Worm (Caenorhabditis elegans) whole organism, L1 larva: Measurements from ENCODE around the gene B0250.18.

Source experiments
- C16A3.4 ChIP-seq: fragments of 150-350 bp; optimal IDR thresholded peaks from 2 replicates; lab custom pipeline; 2014; ENCODE audit warnings: missing biosample characterization, missing genetic modification characterization
- F16B12.6 ChIP-seq: fragments of 150-350 bp; optimal IDR thresholded peaks from 2 replicates; lab custom pipeline; 2014; ENCODE audit warnings: missing biosample characterization, missing genetic modification characterization
- aha-1 ChIP-seq: fragments of 150-350 bp; optimal IDR thresholded peaks from 2 replicates; lab custom pipeline; 2014; ENCODE audit warnings: missing biosample characterization, missing genetic modification characterization
- ama-1 ChIP-seq: fragments of 150-350 bp; optimal IDR thresholded peaks from 2 replicates; lab custom pipeline; 2014
- blmp-1 ChIP-seq: fragments of 150-350 bp; optimal IDR thresholded peaks from 2 replicates; lab custom pipeline; 2014; ENCODE audit warnings: missing biosample characterization, missing genetic modification characterization
- ceh-82 ChIP-seq, 3 experiments: fragments of 150-350 bp in 1 of 3; sonication (generic microtip) in 2 of 3; optimal IDR thresholded peaks; 2 replicates each; lab custom pipeline; 2014 to 2017; ENCODE audit warnings: missing biosample characterization in 3 of 3, missing genetic modification characterization in 3 of 3
- ceh-88 ChIP-seq: fragments of 200-800 bp; sonication (Bioruptor generic); IDR thresholded peaks from 2 replicates; pipeline ENCODE4 v1.3.6; 2022; ENCODE audit warnings: missing genetic modification characterization, missing compliant biosample characterization
- ces-1 ChIP-seq: fragments of 150-350 bp; optimal IDR thresholded peaks from 2 replicates; lab custom pipeline; 2014; ENCODE audit warnings: missing biosample characterization, missing genetic modification reagents, missing genetic modification characterization
- dpl-1 ChIP-seq, 3 experiments: fragments of 150-350 bp in 2 of 3; sonication (generic microtip) in 1 of 3; optimal IDR thresholded peaks; 2 replicates each; lab custom pipeline; 2014 to 2017; ENCODE audit warnings: missing biosample characterization in 3 of 3, missing genetic modification characterization in 3 of 3, missing genetic modification reagents in 3 of 3
- dsc-1 ChIP-seq: sonication (generic microtip); optimal IDR thresholded peaks from 2 replicates; lab custom pipeline; 2016; ENCODE audit warnings: mild to moderate bottlenecking, missing genetic modification characterization, missing compliant biosample characterization
- efl-1 ChIP-seq, 4 experiments: fragments of 150-350 bp; optimal IDR thresholded peaks in 3 of 4; peaks in 1 of 4; 1 replicate in 1 of 4; 2 replicates in 3 of 4; lab custom pipeline; 2014; ENCODE audit warnings: missing biosample characterization in 2 of 4, missing genetic modification characterization in 2 of 4, missing genetic modification reagents in 2 of 4
- efl-3 ChIP-seq: fragments of 200-800 bp; sonication (Bioruptor generic); optimal IDR thresholded peaks from 2 replicates; lab custom pipeline; 2018; ENCODE audit warnings: mild to moderate bottlenecking, missing genetic modification characterization, missing compliant biosample characterization
- elt-2 ChIP-seq: sonication (generic microtip); optimal IDR thresholded peaks from 2 replicates; lab custom pipeline; 2016; ENCODE audit warnings: missing genetic modification characterization, mild to moderate bottlenecking, inconsistent platforms, missing compliant biosample characterization, missing genetic modification reagents
- elt-3 ChIP-seq, 6 experiments: fragments of 150-350 bp in 1 of 6; sonication (generic microtip); optimal IDR thresholded peaks; 2 replicates each; lab custom pipeline; 2017 to 2018; ENCODE audit warnings: missing biosample characterization in 6 of 6, missing genetic modification characterization in 6 of 6, inconsistent platforms in 1 of 6
- ets-5 ChIP-seq: fragments of 200-800 bp; sonication (Bioruptor generic); IDR thresholded peaks from 2 replicates; pipeline ENCODE4 v1.3.6; 2022; ENCODE audit warnings: missing genetic modification characterization, missing compliant biosample characterization
- fkh-10 ChIP-seq: sonication (generic microtip); optimal IDR thresholded peaks from 2 replicates; lab custom pipeline; 2017; ENCODE audit warnings: missing biosample characterization, missing genetic modification reagents, missing genetic modification characterization
- fkh-4 ChIP-seq: sonication (generic microtip); optimal IDR thresholded peaks from 2 replicates; lab custom pipeline; 2016; ENCODE audit warnings: missing compliant biosample characterization, missing genetic modification characterization, borderline replicate concordance
- fkh-8 ChIP-seq: sonication (generic microtip); optimal IDR thresholded peaks from 2 replicates; lab custom pipeline; 2016; ENCODE audit warnings: mild to moderate bottlenecking, missing genetic modification characterization, missing compliant biosample characterization
- hlh-4 ChIP-seq: sonication (generic microtip); optimal IDR thresholded peaks from 2 replicates; lab custom pipeline; 2016; ENCODE audit warnings: mild to moderate bottlenecking, missing genetic modification characterization, missing compliant biosample characterization
- isw-1 ChIP-seq: fragments of 200-800 bp; sonication (Bioruptor generic); IDR thresholded peaks from 2 replicates; pipeline ENCODE4 v1.3.6; 2022; ENCODE audit warnings: missing genetic modification characterization, missing compliant biosample characterization
- lin-14 ChIP-seq: fragments of 200-800 bp; sonication (Bioruptor generic); optimal IDR thresholded peaks from 2 replicates; lab custom pipeline; 2018; ENCODE audit warnings: mild to moderate bottlenecking, missing genetic modification characterization, moderate library complexity, missing compliant biosample characterization
- lin-15B ChIP-seq: fragments of 150-350 bp; sonication (generic microtip); optimal IDR thresholded peaks from 3 replicates; lab custom pipeline; 2014; ENCODE audit warnings: missing biosample characterization, missing genetic modification characterization
- lin-35 ChIP-seq, 2 experiments: fragments of 150-350 bp; optimal IDR thresholded peaks; 2 replicates each; lab custom pipeline; 2014; ENCODE audit warnings: missing biosample characterization in 2 of 2, missing genetic modification characterization in 2 of 2, missing genetic modification reagents in 2 of 2
- lir-3 ChIP-seq: sonication (generic microtip); optimal IDR thresholded peaks from 2 replicates; lab custom pipeline; 2016; ENCODE audit warnings: mild to moderate bottlenecking, missing genetic modification characterization, moderate library complexity, missing compliant biosample characterization; ENCODE audit not compliant: poor library complexity
- lsy-2 ChIP-seq, 2 experiments: fragments of 150-350 bp; optimal IDR thresholded peaks; 2 replicates each; lab custom pipeline; 2014; ENCODE audit warnings: missing biosample characterization in 2 of 2, missing genetic modification characterization in 2 of 2
- mdl-1 ChIP-seq, 2 experiments: fragments of 150-350 bp; optimal IDR thresholded peaks; 2 replicates each; lab custom pipeline; 2014 to 2017; ENCODE audit warnings: missing biosample characterization in 2 of 2, missing genetic modification characterization in 2 of 2, inconsistent platforms in 1 of 2
- mep-1 ChIP-seq: fragments of 150-350 bp; optimal IDR thresholded peaks from 2 replicates; lab custom pipeline; 2014; ENCODE audit warnings: missing biosample characterization, missing genetic modification characterization
- nhr-19 ChIP-seq: fragments of 200-800 bp; sonication (Bioruptor generic); conservative IDR thresholded peaks from 2 replicates; pipeline ENCODE4 v1.3.6; 2022; ENCODE audit warnings: missing genetic modification characterization, missing compliant biosample characterization
- nhr-20 ChIP-seq: sonication (generic microtip); optimal IDR thresholded peaks from 2 replicates; lab custom pipeline; 2016; ENCODE audit warnings: mild to moderate bottlenecking, missing genetic modification characterization, missing compliant biosample characterization
- nhr-237 ChIP-seq: fragments of 150-350 bp; optimal IDR thresholded peaks from 2 replicates; lab custom pipeline; 2014; ENCODE audit warnings: missing biosample characterization, missing genetic modification characterization
- nhr-71 ChIP-seq: sonication (generic microtip); optimal IDR thresholded peaks from 2 replicates; lab custom pipeline; 2016; ENCODE audit warnings: mild to moderate bottlenecking, missing genetic modification characterization, moderate library complexity, missing compliant biosample characterization
- nhr-76 ChIP-seq: sonication (generic microtip); optimal IDR thresholded peaks from 2 replicates; lab custom pipeline; 2017; ENCODE audit warnings: missing biosample characterization, missing genetic modification characterization
- nhr-77 ChIP-seq: fragments of 150-350 bp; optimal IDR thresholded peaks from 2 replicates; lab custom pipeline; 2014; ENCODE audit warnings: missing biosample characterization, missing genetic modification characterization
- nhr-85 ChIP-seq: sonication (generic microtip); peaks from one replicate; lab custom pipeline; 2016; ENCODE audit warnings: missing genetic modification characterization, inconsistent platforms, missing compliant biosample characterization
- nhr-90 ChIP-seq: sonication (generic microtip); optimal IDR thresholded peaks from 2 replicates; lab custom pipeline; 2016; ENCODE audit warnings: mild to moderate bottlenecking, missing genetic modification characterization, missing compliant biosample characterization; ENCODE audit not compliant: poor library complexity
- rnt-1 ChIP-seq: sonication (generic microtip); optimal IDR thresholded peaks from 2 replicates; lab custom pipeline; 2016; ENCODE audit warnings: mild to moderate bottlenecking, missing genetic modification characterization, moderate library complexity, missing compliant biosample characterization
- skn-1 ChIP-seq: fragments of 150-350 bp; optimal IDR thresholded peaks from 2 replicates; lab custom pipeline; 2014; ENCODE audit warnings: missing biosample characterization, missing genetic modification characterization
- sox-4 ChIP-seq: sonication (generic microtip); optimal IDR thresholded peaks from 2 replicates; lab custom pipeline; 2016; ENCODE audit warnings: missing genetic modification characterization, missing compliant biosample characterization
- sptf-1 ChIP-seq: fragments of 150-350 bp; optimal IDR thresholded peaks from 2 replicates; lab custom pipeline; 2014; ENCODE audit warnings: missing biosample characterization, missing genetic modification characterization
- sup-37 ChIP-seq: fragments of 200-800 bp; sonication (Bioruptor generic); optimal IDR thresholded peaks from 2 replicates; lab custom pipeline; 2018; ENCODE audit warnings: mild to moderate bottlenecking, missing genetic modification characterization, missing compliant biosample characterization
- swsn-7 ChIP-seq: sonication (generic microtip); optimal IDR thresholded peaks from 2 replicates; lab custom pipeline; 2016; ENCODE audit warnings: missing genetic modification characterization, missing compliant biosample characterization
- tbx-2 ChIP-seq: sonication (generic microtip); optimal IDR thresholded peaks from 2 replicates; lab custom pipeline; 2016; ENCODE audit warnings: missing genetic modification characterization, missing compliant biosample characterization
- tlp-1 ChIP-seq: fragments of 150-350 bp; optimal IDR thresholded peaks from 2 replicates; lab custom pipeline; 2014; ENCODE audit warnings: missing biosample characterization, missing genetic modification characterization
- unc-130 ChIP-seq: fragments of 150-350 bp; optimal IDR thresholded peaks from 2 replicates; lab custom pipeline; 2017; ENCODE audit warnings: missing biosample characterization, missing genetic modification characterization, inconsistent platforms
- unc-62 ChIP-seq: fragments of 150-350 bp; optimal IDR thresholded peaks from 2 replicates; lab custom pipeline; 2014; ENCODE audit warnings: missing biosample characterization, missing genetic modification reagents, missing genetic modification characterization
- unc-86 ChIP-seq: sonication (generic microtip); optimal IDR thresholded peaks from 2 replicates; lab custom pipeline; 2016; ENCODE audit warnings: missing genetic modification characterization, missing compliant biosample characterization
- xbp-1 ChIP-seq: sonication (generic microtip); optimal IDR thresholded peaks from 2 replicates; lab custom pipeline; 2016; ENCODE audit warnings: missing genetic modification characterization, missing compliant biosample characterization
- ztf-4 ChIP-seq: fragments of 150-350 bp; optimal IDR thresholded peaks from 2 replicates; lab custom pipeline; 2014; ENCODE audit warnings: missing biosample characterization, missing genetic modification characterization

The B0250.18 gene

DNA sequence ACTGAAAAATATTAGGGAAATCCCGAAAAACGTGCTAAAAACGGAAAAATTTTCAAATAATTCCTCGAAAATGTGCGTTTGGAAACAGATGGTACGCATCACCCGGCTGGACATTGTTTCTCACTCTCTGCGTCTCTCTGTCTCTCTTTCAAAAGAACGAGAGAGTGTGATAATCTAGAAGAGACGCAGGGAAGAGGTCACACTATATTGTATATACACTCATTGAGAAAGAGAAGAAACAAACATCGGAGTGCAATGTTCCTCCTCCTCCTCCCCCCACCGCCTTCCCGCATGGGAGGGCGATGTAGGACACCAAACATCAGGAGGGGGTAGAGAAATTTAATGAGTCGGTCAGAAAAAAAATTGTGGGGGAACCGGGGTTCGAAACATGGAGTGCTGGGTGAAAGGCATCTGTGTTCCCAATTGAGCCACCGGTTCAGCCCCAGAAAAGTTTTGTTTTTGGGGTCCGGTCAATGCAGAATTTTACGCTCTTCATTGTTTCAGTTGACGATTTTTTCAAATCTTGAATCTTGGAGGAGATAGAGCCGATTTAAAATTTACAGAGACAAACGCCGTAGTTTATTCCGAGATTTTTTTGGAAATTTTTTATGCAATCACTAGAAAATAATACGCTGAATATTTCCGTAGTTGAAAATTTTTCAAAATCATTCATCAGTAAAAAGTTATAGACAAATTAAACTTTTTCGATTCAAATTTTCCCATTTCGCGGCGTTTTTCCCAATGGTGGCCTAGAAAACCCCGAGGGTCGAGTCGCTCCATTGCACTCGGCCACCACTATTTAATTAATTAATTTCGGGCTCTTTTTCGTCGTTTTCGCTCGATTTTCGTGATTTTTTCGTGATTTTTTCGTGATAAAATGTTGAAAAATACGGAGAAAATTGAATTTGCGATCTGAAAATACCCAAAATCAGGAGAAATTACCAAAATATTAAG is 36.2 kb downstream of the B0250.18 start (continued):
- TF ChIP-seq ztf-4 = no peak
- peak; percentile 64 for TF ChIP-seq nhr-90 (tag; lab: Kevin White, UChicago)
- peak; percentile 68 for TF ChIP-seq tbx-2
- peak; percentile 64 for TF ChIP-seq blmp-1 (tag; lab: Kevin White, UChicago)
- TF ChIP-seq skn-1 = peak; percentile 40
- TF ChIP-seq nhr-71 = peak; percentile 77
- TF ChIP-seq fkh-10 (GFP tag; lab: Kevin White, UChicago) = no peak
- TF ChIP-seq ama-1 (lab: Kevin White, UChicago) = no peak
- peak; percentile 64 for TF ChIP-seq xbp-1 (tag; lab: Kevin White, UChicago)
- no peak for TF ChIP-seq nhr-77 (tag; lab: Kevin White, UChicago)
- peak; percentile 90 for TF ChIP-seq nhr-85 (tag; lab: Kevin White, UChicago)
- peak; percentile 52 for TF ChIP-seq unc-86 (tag; lab: Kevin White, UChicago)
- no peak for TF ChIP-seq ceh-88 (GFP tag; lab: Robert Waterston, UW)

DNA sequence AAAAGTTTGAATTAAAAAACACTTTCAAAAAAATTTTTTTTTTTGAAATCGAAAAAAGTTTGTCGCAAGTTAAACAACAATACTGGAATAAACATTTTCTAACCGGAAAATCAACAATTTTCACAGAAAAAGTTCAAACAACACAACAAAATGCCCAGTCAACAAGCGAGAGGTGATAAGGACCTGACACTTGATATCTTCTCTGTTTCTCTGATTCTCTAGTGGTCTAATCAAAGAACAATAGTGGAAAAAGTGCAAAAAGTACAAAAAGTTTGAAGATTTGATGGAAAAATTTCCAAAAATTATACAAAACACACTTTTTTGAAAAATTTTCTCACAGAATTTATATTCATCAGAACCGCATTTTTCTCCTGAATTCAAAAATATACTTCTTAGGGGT is 37.3 kb downstream of the B0250.18 start:
- TF ChIP-seq efl-3 (no peak), nhr-19 (GFP tag; lab: Robert Waterston, UW) (0 out of 2 replicates have a peak, but pooled peaks have one; percentile 3), elt-3 (tag; optimal IDR thresholded peaks at IDR 0.05; lab: Kevin White, UChicago) (peak in 1 of 6 experiments; percentile 4), rnt-1 (tag; lab: Kevin White, UChicago) (no peak), nhr-85 (tag; lab: Kevin White, UChicago) (no peak), ets-5 (GFP tag; lab: Robert Waterston, UW) (no peak), lir-3 (tag; lab: Kevin White, UChicago) (no peak), elt-2 (peak; percentile 54), tlp-1 (no peak), hlh-4 (tag; lab: Kevin White, UChicago) (no peak), sptf-1 (no peak), ceh-88 (GFP tag; lab: Robert Waterston, UW) (no peak), fkh-4 (tag; lab: Kevin White, UChicago) (no peak), dsc-1 (no peak), unc-62 (no peak), lin-15B (tag; lab: Kevin White, UChicago) (no peak), blmp-1 (tag; lab: Kevin White, UChicago) (peak; percentile 26), C16A3.4 (tag; lab: Kevin White, UChicago) (no peak), swsn-7 (tag; lab: Kevin White, UChicago) (no peak), mdl-1 (tag; optimal IDR thresholded peaks at IDR 0.05; lab: Kevin White, UChicago) (no peak), nhr-237 (no peak), sup-37 (no peak), nhr-71 (peak; percentile 11), aha-1 (no peak), lin-14 (peak; percentile 11), mep-1 (tag; lab: Kevin White, UChicago) (no peak)

DNA sequence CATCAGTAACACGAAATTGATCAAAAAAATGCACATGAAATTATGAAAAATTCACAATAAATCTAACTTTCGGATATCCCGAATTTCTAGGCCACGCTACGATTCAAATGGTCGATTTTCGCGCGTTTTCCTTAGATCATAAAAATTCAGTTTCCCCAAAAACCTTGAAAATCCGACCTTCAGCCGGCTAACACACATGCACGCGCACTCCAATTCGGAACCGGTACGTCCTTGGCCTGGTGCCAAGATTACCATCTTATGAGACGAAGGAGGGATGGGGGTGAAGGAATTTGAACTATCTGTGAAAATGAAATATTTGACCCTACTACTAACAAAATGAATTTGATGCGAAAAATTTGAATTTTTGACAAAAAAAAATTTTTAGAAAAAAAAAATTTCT is 38.0 kb downstream of the B0250.18 start:
- TF ChIP-seq lin-15B (tag; lab: Kevin White, UChicago) (no peak), dpl-1 (GFP tag; optimal IDR thresholded peaks at IDR 0.05; lab: Kevin White, UChicago) (peak in 2 of 3 experiments; percentile 5 to 35), nhr-19 (GFP tag; lab: Robert Waterston, UW) (no peak), ceh-82 (tag; optimal IDR thresholded peaks at IDR 0.05; lab: Kevin White, UChicago) (peak in 1 of 3 experiments; percentile 4), isw-1 (GFP tag; lab: Robert Waterston, UW) (no peak), nhr-76 (no peak), efl-1 (optimal IDR thresholded peaks at IDR 0.05; lab: Kevin White, UChicago) (peak in 1 of 2 experiments; percentile 5), efl-1 (GFP tag; optimal IDR thresholded peaks at IDR 0.05 in 1 of 2; lab: Kevin White, UChicago) (peak in 1 of 2 experiments; percentile 21), blmp-1 (tag; lab: Kevin White, UChicago) (peak; percentile 75), nhr-85 (tag; lab: Kevin White, UChicago) (peak; percentile 89), lin-35 (GFP tag; optimal IDR thresholded peaks at IDR 0.05; lab: Kevin White, UChicago) (no peak), nhr-20 (tag; lab: Kevin White, UChicago) (peak; percentile 2), fkh-8 (tag; lab: Kevin White, UChicago) (no peak), lin-14 (peak; percentile 66), sox-4 (tag; lab: Kevin White, UChicago) (no peak), ces-1 (GFP tag; lab: Kevin White, UChicago) (no peak), unc-130 (tag; lab: Kevin White, UChicago) (no peak), elt-3 (tag; optimal IDR thresholded peaks at IDR 0.05; lab: Kevin White, UChicago) (no peak), F16B12.6 (tag; lab: Kevin White, UChicago) (no peak), nhr-90 (tag; lab: Kevin White, UChicago) (no peak), lsy-2 (tag; optimal IDR thresholded peaks at IDR 0.05; lab: Kevin White, UChicago) (no peak), unc-62 (no peak)
